Fruit fly (Drosophila melanogaster) whole organism, prepupa: ENCODE measurements around the gene msd1.

Source experiments
- Blimp-1 ChIP-seq: fragments of 200-800 bp; sonication (Bioruptor generic); optimal IDR thresholded peaks from 3 replicates; lab custom pipeline; 2017; ENCODE audit warnings: missing biosample characterization, missing genetic modification characterization, mild to moderate bottlenecking, moderate library complexity, missing genetic modification reagents
- CG10669 ChIP-seq: fragments of 200-800 bp; sonication (Bioruptor generic); optimal IDR thresholded peaks from 3 replicates; lab custom pipeline; 2018; ENCODE audit warnings: missing biosample characterization, mild to moderate bottlenecking, missing genetic modification characterization, moderate library complexity
- CG11294 ChIP-seq: fragments of 200-800 bp; sonication (Bioruptor generic); IDR thresholded peaks from 2 replicates; pipeline ENCODE4 v1.3.6; 2022; ENCODE audit warnings: missing biosample characterization, missing genetic modification characterization
- CG11902 ChIP-seq: fragments of 200-800 bp; sonication (Bioruptor generic); optimal IDR thresholded peaks from 3 replicates; lab custom pipeline; 2016; ENCODE audit warnings: missing biosample characterization, missing genetic modification characterization
- CG1621 ChIP-seq: fragments of 200-800 bp; sonication (Bioruptor generic); optimal IDR thresholded peaks from 3 replicates; lab custom pipeline; 2018; ENCODE audit warnings: missing biosample characterization, mild to moderate bottlenecking, missing genetic modification characterization
- CG16779 ChIP-seq: fragments of 200-800 bp; sonication (Bioruptor generic); optimal IDR thresholded peaks from 3 replicates; lab custom pipeline; 2017; ENCODE audit warnings: missing biosample characterization, mild to moderate bottlenecking, missing genetic modification characterization
- CG31627 ChIP-seq: fragments of 200-800 bp; sonication (Bioruptor generic); optimal IDR thresholded peaks from 3 replicates; lab custom pipeline; 2016; ENCODE audit warnings: missing biosample characterization, missing genetic modification characterization
- CG34406 ChIP-seq: fragments of 200-800 bp; sonication (Bioruptor generic); optimal IDR thresholded peaks from 3 replicates; lab custom pipeline; 2016; ENCODE audit warnings: missing biosample characterization, missing genetic modification characterization
- CG3919 ChIP-seq: fragments of 200-800 bp; sonication (Bioruptor generic); optimal IDR thresholded peaks from 3 replicates; lab custom pipeline; 2016; ENCODE audit warnings: missing biosample characterization, missing genetic modification characterization
- CG4318 ChIP-seq: fragments of 200-800 bp; sonication (Bioruptor generic); optimal IDR thresholded peaks from 3 replicates; lab custom pipeline; 2017; ENCODE audit warnings: missing biosample characterization, mild to moderate bottlenecking, missing genetic modification characterization
- CG6163 ChIP-seq: fragments of 200-800 bp; sonication (Bioruptor generic); IDR thresholded peaks from 3 replicates; pipeline ENCODE4 v1.3.6; 2022; ENCODE audit warnings: missing biosample characterization, missing genetic modification characterization
- CG6276 ChIP-seq: fragments of 200-800 bp; sonication (Bioruptor generic); optimal IDR thresholded peaks from 2 replicates; lab custom pipeline; 2017; ENCODE audit warnings: missing biosample characterization, mild to moderate bottlenecking, missing genetic modification characterization
- CG6792 ChIP-seq: fragments of 200-800 bp; sonication (Bioruptor generic); optimal IDR thresholded peaks from 3 replicates; lab custom pipeline; 2016; ENCODE audit warnings: missing biosample characterization, missing genetic modification characterization
- CG6854 ChIP-seq: fragments of 200-800 bp; sonication (Bioruptor generic); optimal IDR thresholded peaks from 2 replicates; lab custom pipeline; 2017; ENCODE audit warnings: missing biosample characterization, mild to moderate bottlenecking, missing genetic modification characterization
- CG7368 ChIP-seq: fragments of 200-800 bp; sonication (Bioruptor generic); optimal IDR thresholded peaks from 3 replicates; lab custom pipeline; 2016; ENCODE audit warnings: missing biosample characterization, missing genetic modification characterization
- CG8319 ChIP-seq: fragments of 200-800 bp; sonication (Bioruptor generic); optimal IDR thresholded peaks from 3 replicates; lab custom pipeline; 2016; ENCODE audit warnings: missing biosample characterization, missing genetic modification characterization
- CG8632 ChIP-seq: fragments of 200-800 bp; sonication (Bioruptor generic); optimal IDR thresholded peaks from 3 replicates; lab custom pipeline; 2016; ENCODE audit warnings: missing biosample characterization, missing genetic modification characterization
- Eip75B ChIP-seq: fragments of 200-800 bp; sonication (Bioruptor generic); optimal IDR thresholded peaks from 3 replicates; lab custom pipeline; 2016; ENCODE audit warnings: missing biosample characterization, missing genetic modification characterization
- Eip78C ChIP-seq: fragments of 200-800 bp; sonication (Bioruptor generic); peaks from one replicate; lab custom pipeline; 2016; ENCODE audit warnings: missing biosample characterization, missing genetic modification characterization
- Eip93F ChIP-seq: fragments of 200-800 bp; sonication (Bioruptor generic); optimal IDR thresholded peaks from 2 replicates; lab custom pipeline; 2016; ENCODE audit warnings: missing biosample characterization, mild to moderate bottlenecking, missing genetic modification characterization
- Ets21C ChIP-seq: fragments of 200-800 bp; sonication (Bioruptor generic); optimal IDR thresholded peaks from 3 replicates; lab custom pipeline; 2016; ENCODE audit warnings: missing biosample characterization, missing genetic modification characterization
- Ets96B ChIP-seq: fragments of 200-800 bp; optimal IDR thresholded peaks from 2 replicates; lab custom pipeline; 2019; ENCODE audit warnings: missing biosample characterization, mild to moderate bottlenecking, missing genetic modification characterization, moderate library complexity
- Gug ChIP-seq: fragments of 200-800 bp; sonication (Bioruptor generic); IDR thresholded peaks from 2 replicates; pipeline ENCODE4 v1.3.6; 2022; ENCODE audit warnings: missing biosample characterization, missing genetic modification characterization
- Hr38 ChIP-seq: sonication (Bioruptor generic); optimal IDR thresholded peaks from 2 replicates; lab custom pipeline; 2016; ENCODE audit warnings: missing biosample characterization, missing genetic modification characterization
- Hr39 ChIP-seq: fragments of 200-800 bp; sonication (Bioruptor generic); optimal IDR thresholded peaks from 2 replicates; lab custom pipeline; 2016; ENCODE audit warnings: missing biosample characterization, missing genetic modification characterization
- Sox102F ChIP-seq: fragments of 200-800 bp; sonication (Bioruptor generic); optimal IDR thresholded peaks from 2 replicates; lab custom pipeline; 2016; ENCODE audit warnings: missing biosample characterization, mild to moderate bottlenecking, missing genetic modification characterization
- Sox14 ChIP-seq: fragments of 200-800 bp; sonication (Bioruptor generic); optimal IDR thresholded peaks from 3 replicates; lab custom pipeline; 2016; ENCODE audit warnings: missing biosample characterization, missing genetic modification characterization
- Sox15 ChIP-seq: fragments of 200-800 bp; sonication (Bioruptor generic); optimal IDR thresholded peaks from 3 replicates; lab custom pipeline; 2016; ENCODE audit warnings: missing biosample characterization, missing genetic modification characterization
- achi ChIP-seq: fragments of 200-800 bp; sonication (Bioruptor generic); optimal IDR thresholded peaks from 3 replicates; lab custom pipeline; 2016; ENCODE audit warnings: missing biosample characterization, missing genetic modification characterization
- acj6 ChIP-seq: fragments of 200-800 bp; sonication (Bioruptor generic); optimal IDR thresholded peaks from 3 replicates; lab custom pipeline; 2016; ENCODE audit warnings: missing biosample characterization, missing genetic modification characterization
- dac ChIP-seq: fragments of 200-800 bp; sonication (Bioruptor generic); optimal IDR thresholded peaks from 2 replicates; lab custom pipeline; 2017; ENCODE audit warnings: missing biosample characterization, mild to moderate bottlenecking, missing genetic modification characterization
- dsx ChIP-seq: fragments of 200-800 bp; optimal IDR thresholded peaks from 3 replicates; lab custom pipeline; 2019; ENCODE audit warnings: missing biosample characterization, mild to moderate bottlenecking, missing genetic modification characterization, moderate library complexity; ENCODE audit not compliant: poor library complexity, severe bottlenecking
- eg ChIP-seq: fragments of 200-800 bp; sonication (Bioruptor generic); IDR thresholded peaks from 3 replicates; pipeline ENCODE4 v1.3.6; 2022; ENCODE audit warnings: missing biosample characterization, missing genetic modification characterization
- fd59A ChIP-seq: fragments of 200-800 bp; sonication (Bioruptor generic); optimal IDR thresholded peaks from 2 replicates; lab custom pipeline; 2017; ENCODE audit warnings: missing biosample characterization, mild to moderate bottlenecking, missing genetic modification characterization, missing genetic modification reagents
- fd85E ChIP-seq: fragments of 200-800 bp; sonication (Bioruptor generic); optimal IDR thresholded peaks from 3 replicates; lab custom pipeline; 2016; ENCODE audit warnings: missing biosample characterization, missing genetic modification characterization
- fkh ChIP-seq: fragments of 200-800 bp; sonication (Bioruptor generic); optimal IDR thresholded peaks from 3 replicates; lab custom pipeline; 2017; ENCODE audit warnings: missing biosample characterization, mild to moderate bottlenecking, missing genetic modification characterization, moderate library complexity
- lz ChIP-seq: fragments of 200-800 bp; sonication (Bioruptor generic); optimal IDR thresholded peaks from 3 replicates; lab custom pipeline; 2016; ENCODE audit warnings: missing biosample characterization, missing genetic modification characterization
- net ChIP-seq: fragments of 200-800 bp; sonication (Bioruptor generic); optimal IDR thresholded peaks from 3 replicates; lab custom pipeline; 2016; ENCODE audit warnings: missing biosample characterization, missing genetic modification characterization
- salr ChIP-seq, 2 experiments: fragments of 200-800 bp; sonication (Bioruptor generic); optimal IDR thresholded peaks; 3 replicates each; lab custom pipeline; 2016 to 2018; ENCODE audit warnings: missing biosample characterization in 2 of 2, missing genetic modification characterization in 2 of 2, mild to moderate bottlenecking in 1 of 2
- spab ChIP-seq: fragments of 200-800 bp; sonication (Bioruptor generic); optimal IDR thresholded peaks from 2 replicates; lab custom pipeline; 2017; ENCODE audit warnings: missing biosample characterization, mild to moderate bottlenecking, missing genetic modification characterization, missing genetic modification reagents
- ss ChIP-seq, 2 experiments: fragments of 200-800 bp; sonication (Bioruptor generic); optimal IDR thresholded peaks; 2 replicates in 1 of 2; 3 replicates in 1 of 2; lab custom pipeline; 2017 to 2018; ENCODE audit warnings: mild to moderate bottlenecking in 2 of 2, missing biosample characterization in 2 of 2, missing genetic modification characterization in 2 of 2, moderate library complexity in 1 of 2
- svp ChIP-seq: fragments of 200-800 bp; sonication (Bioruptor generic); peaks from one replicate; lab custom pipeline; 2016; ENCODE audit warnings: missing biosample characterization, missing genetic modification characterization
- vri ChIP-seq: fragments of 200-800 bp; sonication (Bioruptor generic); optimal IDR thresholded peaks from 3 replicates; lab custom pipeline; 2016; ENCODE audit warnings: missing biosample characterization, mild to moderate bottlenecking, missing genetic modification characterization

Gene msd1

DNA sequence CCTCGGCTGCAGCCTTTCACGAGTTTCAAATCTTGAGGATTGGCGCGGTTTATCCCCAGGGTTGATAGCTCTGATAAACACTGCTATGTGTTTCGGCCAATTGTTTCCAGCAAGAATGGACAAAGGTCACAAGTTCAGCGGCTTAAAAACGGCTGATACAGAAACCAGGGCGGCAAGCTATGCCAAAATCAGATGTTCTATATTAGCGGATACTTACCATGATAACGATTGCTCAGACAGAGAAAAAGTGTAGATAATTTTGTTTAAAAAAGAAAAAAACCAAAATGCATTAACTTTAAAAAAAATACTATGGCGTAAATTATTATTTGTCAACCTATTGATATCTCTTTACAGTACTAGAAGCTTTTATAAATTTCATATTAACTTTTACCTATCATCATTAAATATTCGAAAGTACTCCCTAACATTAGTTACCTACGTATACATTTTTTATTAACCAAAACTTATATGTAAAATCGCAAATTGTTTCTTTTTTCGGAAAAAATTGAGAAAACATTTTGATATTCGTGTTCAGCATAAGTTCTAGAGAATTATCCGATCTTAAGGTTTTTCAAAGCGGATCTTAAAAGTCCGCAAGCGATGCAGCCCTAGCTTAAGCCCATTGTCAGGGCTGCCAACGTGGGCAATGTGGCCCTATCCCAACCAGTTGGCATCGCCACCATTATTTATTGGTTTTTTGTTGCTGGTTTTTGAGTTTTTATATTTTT is 18.3 kb upstream of the msd1 start, which contains the start of the genes sturkopf and Herc4 (continued):
- TF ChIP-seq lz (GFP tag; lab: Kevin White, UChicago) (peak; percentile 92), spab (peak; percentile 21), Eip78C (peak; percentile 93), Ets96B (tag; lab: Kevin White, UChicago) (peak; percentile 54), CG6163 (GFP tag; lab: Robert Waterston, UW) (peak; percentile 84), fd85E (GFP tag; lab: Kevin White, UChicago) (no peak), CG6276 (no peak), Eip93F (GFP tag; lab: Kevin White, UChicago) (no peak), svp (peak; percentile 97), vri (peak; percentile 40), Sox102F (no peak), dac (GFP tag; lab: Kevin White, UChicago) (no peak), dsx (GFP tag; lab: Kevin White, UChicago) (peak; percentile 48), CG8632 (GFP tag; lab: Kevin White, UChicago) (peak; percentile 78), Hr39 (peak; percentile 83), fkh (no peak), Gug (peak; percentile 34; the same call in 1 of the 2 replicates), CG31627 (GFP tag; lab: Kevin White, UChicago) (peak; percentile 85), Hr38 (no peak), CG11294 (GFP tag; lab: Robert Waterston, UW) (no peak), Sox14 (GFP tag; lab: Kevin White, UChicago) (peak; percentile 88), CG8319 (GFP tag; lab: Kevin White, UChicago) (peak; percentile 55), Sox15 (GFP tag; lab: Kevin White, UChicago) (peak; percentile 76), salr (GFP tag; optimal IDR thresholded peaks at IDR 0.05; lab: Kevin White, UChicago) (peak in 1 of 2 experiments; percentile 41), CG34406 (GFP tag; lab: Kevin White, UChicago) (peak; percentile 70), CG1621 (peak; percentile 38), CG4318 (GFP tag; lab: Kevin White, UChicago) (no peak), achi (GFP tag; lab: Kevin White, UChicago) (peak; percentile 68), ss (GFP tag; optimal IDR thresholded peaks at IDR 0.05; lab: Kevin White, UChicago) (peak; percentile 40 to 75), acj6 (GFP tag; lab: Kevin White, UChicago) (peak; percentile 82), CG16779 (no peak), CG7368 (no peak)

dm6 chr3L:1318241-1318640 is 13.3 kb upstream of the msd1 start, which contains the start of gene Myo61F:
Myo61F (plus strand) TSS chr3L:1318480.
- peak; percentile 37 for TF ChIP-seq dsx (GFP tag; lab: Kevin White, UChicago)
- TF ChIP-seq fkh: no peak
- no peak for TF ChIP-seq fd59A (GFP tag; lab: Kevin White, UChicago)
- peak; percentile 30 for TF ChIP-seq CG6854
- no peak for TF ChIP-seq CG6792 (GFP tag; lab: Kevin White, UChicago)
- TF ChIP-seq vri: peak; percentile 79
- TF ChIP-seq CG6163 (GFP tag; lab: Robert Waterston, UW): peak; percentile 60; the same call in 2 of the 3 replicates
- TF ChIP-seq Eip78C: peak; percentile 36
- TF ChIP-seq lz (GFP tag; lab: Kevin White, UChicago): no peak
- 0 out of 3 replicates have a peak, but pooled peaks have one; percentile 15 for TF ChIP-seq eg
- TF ChIP-seq svp: peak; percentile 74

- TF ChIP-seq svp: peak; percentile 99
- peak; percentile 83 for TF ChIP-seq CG10669
- peak; percentile 97 for TF ChIP-seq lz (GFP tag; lab: Kevin White, UChicago)
- TF ChIP-seq acj6 (GFP tag; lab: Kevin White, UChicago): peak; percentile 97
- TF ChIP-seq spab: peak; percentile 83
- TF ChIP-seq CG8632 (GFP tag; lab: Kevin White, UChicago): peak; percentile 90
- peak; percentile 91 for TF ChIP-seq Ets96B (tag; lab: Kevin White, UChicago)
- TF ChIP-seq fd59A (GFP tag; lab: Kevin White, UChicago): peak; percentile 86
- peak; percentile 89 for TF ChIP-seq Blimp-1 (GFP tag; lab: Kevin White, UChicago)
- TF ChIP-seq Eip75B (GFP tag; lab: Kevin White, UChicago): peak; percentile 96
- TF ChIP-seq CG7368: peak; percentile 91
- TF ChIP-seq net: peak; percentile 94
- TF ChIP-seq CG11294 (GFP tag; lab: Robert Waterston, UW): peak; percentile 82
- TF ChIP-seq Ets21C (GFP tag; lab: Kevin White, UChicago): peak; percentile 95
- TF ChIP-seq vri: peak; percentile 98
- TF ChIP-seq CG11902 (GFP tag; lab: Kevin White, UChicago): peak; percentile 91
- TF ChIP-seq CG4318 (GFP tag; lab: Kevin White, UChicago): peak; percentile 94
- peak; percentile 12 for TF ChIP-seq Hr38
- peak; percentile 98 for TF ChIP-seq Sox102F
- peak; percentile 97 for TF ChIP-seq CG3919 (GFP tag; lab: Kevin White, UChicago)
- peak; percentile 97 for TF ChIP-seq Eip93F (GFP tag; lab: Kevin White, UChicago)
- TF ChIP-seq Eip78C: peak; percentile 97
These were observed 12.3 kb upstream of the msd1 start for dm6 chr3L:1319097-1319725.
